Worm (Caenorhabditis elegans) whole organism, L1 larva: Measurements from ENCODE around the gene Y25C1A.2.

Experiments
- ceh-8 ChIP-seq: fragments of 200-800 bp; sonication (Bioruptor generic); optimal IDR thresholded peaks from 2 replicates; lab custom pipeline; 2018; ENCODE audit warnings: mild to moderate bottlenecking, missing genetic modification characterization, moderate library complexity, missing compliant biosample characterization
- ceh-82 ChIP-seq, 3 experiments: fragments of 150-350 bp in 1 of 3; sonication (generic microtip) in 2 of 3; optimal IDR thresholded peaks; 2 replicates each; lab custom pipeline; 2014 to 2017; ENCODE audit warnings: missing biosample characterization in 3 of 3, missing genetic modification characterization in 3 of 3
- ceh-90 ChIP-seq: sonication (generic microtip); optimal IDR thresholded peaks from 2 replicates; lab custom pipeline; 2016; ENCODE audit warnings: missing genetic modification characterization, missing compliant biosample characterization
- dpl-1 ChIP-seq, 3 experiments: fragments of 150-350 bp in 2 of 3; sonication (generic microtip) in 1 of 3; optimal IDR thresholded peaks; 2 replicates each; lab custom pipeline; 2014 to 2017; ENCODE audit warnings: missing biosample characterization in 3 of 3, missing genetic modification characterization in 3 of 3, missing genetic modification reagents in 3 of 3
- fkh-8 ChIP-seq: sonication (generic microtip); optimal IDR thresholded peaks from 2 replicates; lab custom pipeline; 2016; ENCODE audit warnings: mild to moderate bottlenecking, missing genetic modification characterization, missing compliant biosample characterization
- irx-1 ChIP-seq: sonication (generic microtip); optimal IDR thresholded peaks from 2 replicates; lab custom pipeline; 2016; ENCODE audit warnings: missing genetic modification characterization, missing compliant biosample characterization
- jun-1 ChIP-seq: fragments of 150-350 bp; optimal IDR thresholded peaks from 2 replicates; lab custom pipeline; 2014; ENCODE audit warnings: missing biosample characterization, missing genetic modification reagents, missing genetic modification characterization
- lsy-2 ChIP-seq, 2 experiments: fragments of 150-350 bp; optimal IDR thresholded peaks; 2 replicates each; lab custom pipeline; 2014; ENCODE audit warnings: missing biosample characterization in 2 of 2, missing genetic modification characterization in 2 of 2
- mab-9 ChIP-seq: fragments of 200-800 bp; sonication (Bioruptor generic); IDR thresholded peaks from 2 replicates; pipeline ENCODE4 v1.3.6; 2022; ENCODE audit warnings: missing genetic modification reagents, missing genetic modification characterization, missing compliant biosample characterization
- mef-2 ChIP-seq: fragments of 150-350 bp; optimal IDR thresholded peaks from 2 replicates; lab custom pipeline; 2014; ENCODE audit warnings: missing biosample characterization, missing genetic modification characterization
- nhr-237 ChIP-seq: fragments of 150-350 bp; optimal IDR thresholded peaks from 2 replicates; lab custom pipeline; 2014; ENCODE audit warnings: missing biosample characterization, missing genetic modification characterization
- nhr-47 ChIP-seq: sonication (generic microtip); optimal IDR thresholded peaks from 2 replicates; lab custom pipeline; 2016; ENCODE audit warnings: mild to moderate bottlenecking, missing genetic modification characterization, moderate library complexity, missing compliant biosample characterization
- nhr-77 ChIP-seq: fragments of 150-350 bp; optimal IDR thresholded peaks from 2 replicates; lab custom pipeline; 2014; ENCODE audit warnings: missing biosample characterization, missing genetic modification characterization
- sptf-1 ChIP-seq: fragments of 150-350 bp; optimal IDR thresholded peaks from 2 replicates; lab custom pipeline; 2014; ENCODE audit warnings: missing biosample characterization, missing genetic modification characterization
- tlp-1 ChIP-seq: fragments of 150-350 bp; optimal IDR thresholded peaks from 2 replicates; lab custom pipeline; 2014; ENCODE audit warnings: missing biosample characterization, missing genetic modification characterization

Gene Y25C1A.2

ce11 chrII:3156749-3157148 is 44.3 kb downstream of the Y25C1A.2 start, which contains the start of gene sri-33:
Gene sri-33 (minus strand): TSS chrII:3156849.
- peak; percentile 57 for TF ChIP-seq fkh-8 (tag; lab: Kevin White, UChicago)
- TF ChIP-seq nhr-77 (tag; lab: Kevin White, UChicago): no peak
- TF ChIP-seq nhr-237: no peak
- no peak for TF ChIP-seq ceh-90

- TF ChIP-seq jun-1 (tag; lab: Kevin White, UChicago) (no peak), ceh-8 (no peak), sptf-1 (tag; lab: Kevin White, UChicago) (no peak), ceh-82 (tag; optimal IDR thresholded peaks at IDR 0.05; lab: Kevin White, UChicago) (no peak), mab-9 (no peak), mef-2 (tag; lab: Kevin White, UChicago) (no peak), irx-1 (no peak), dpl-1 (GFP tag; optimal IDR thresholded peaks at IDR 0.05; lab: Kevin White, UChicago) (no peak), tlp-1 (tag; lab: Kevin White, UChicago) (no peak), lsy-2 (tag; optimal IDR thresholded peaks at IDR 0.05; lab: Kevin White, UChicago) (no peak), nhr-47 (tag; lab: Kevin White, UChicago) (no peak)
These were observed 46.6 kb downstream of the Y25C1A.2 start, which contains the start of gene sri-34 for ce11 chrII:3158985-3159384. Gene sri-34 (minus strand): TSS chrII:3159085.
